Fruit fly (Drosophila melanogaster): ENCODE measurements around the gene nes.

The nes gene

dm6 chr3L:19270542-19270941 lies 10.1 kb upstream of the nes start, which contains the start of gene CG14088:
Gene CG14088 (minus strand): TSS chr3L:19270642.
- TF ChIP-seq EcR (GFP tag; optimal IDR thresholded peaks at IDR 0.05): no peak
- TF ChIP-seq pan (optimal IDR thresholded peaks at IDR 0.05): no peak
- no peak for TF ChIP-seq usp (GFP tag; optimal IDR thresholded peaks at IDR 0.05)
- no peak for TF ChIP-seq Dll (optimal IDR thresholded peaks at IDR 0.05)
- no peak for TF ChIP-seq psq (optimal IDR thresholded peaks at IDR 0.05)
- no peak for TF ChIP-seq CG8478 (optimal IDR thresholded peaks at IDR 0.05)

DNA sequence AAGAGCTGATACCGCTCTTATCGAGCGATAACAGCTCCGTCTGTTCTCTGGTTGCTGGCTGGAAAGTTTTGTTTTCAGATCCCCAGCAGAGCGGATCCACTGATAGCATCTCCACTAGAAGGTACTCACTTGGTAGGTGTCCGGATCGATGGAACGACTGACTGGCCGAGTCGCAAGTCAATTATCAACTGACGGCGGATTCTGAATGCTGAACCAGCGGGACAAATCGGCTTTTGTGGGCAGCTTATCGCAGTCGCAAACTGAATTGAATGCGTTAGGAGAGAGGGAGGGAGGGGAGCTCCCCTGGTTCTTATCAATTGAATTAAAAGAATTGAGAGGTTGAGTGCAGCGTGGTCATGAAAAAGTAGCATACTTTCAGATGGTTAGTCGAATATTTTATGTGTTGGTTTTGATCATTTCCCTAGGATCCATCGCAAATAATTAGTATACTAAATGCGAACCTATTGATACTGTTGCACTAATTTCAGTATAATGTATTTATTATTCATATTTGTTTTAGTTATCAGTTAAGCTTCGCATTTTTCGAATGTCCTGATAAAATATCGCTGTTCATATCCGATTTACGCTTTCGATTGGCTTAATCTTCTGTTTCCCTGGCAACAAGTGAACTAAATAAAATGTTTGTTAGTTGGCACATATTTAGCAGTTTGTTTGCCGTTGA lies 8.4 kb upstream of the nes start, which contains the start of the genes Aldh7A1 and CG14085:
Gene Aldh7A1, minus strand, starts transcription at position 194 of the 682 bp plus-strand sequence.
Gene CG14085, plus strand, starts transcription at position 632 of the 682 bp plus-strand sequence.
- no peak for TF ChIP-seq CG8478 (optimal IDR thresholded peaks at IDR 0.05)

dm6 chr3L:19265761-19266160 lies 5.3 kb upstream of the nes start, which contains the start of gene CG45081:
Gene CG45081 (plus strand): TSS chr3L:19266061.
- TF ChIP-seq CG8478 (optimal IDR thresholded peaks at IDR 0.05): no peak
- no peak for TF ChIP-seq usp (GFP tag; optimal IDR thresholded peaks at IDR 0.05)
- TF ChIP-seq Dll (optimal IDR thresholded peaks at IDR 0.05): no peak
- no peak for TF ChIP-seq pan (optimal IDR thresholded peaks at IDR 0.05)

DNA sequence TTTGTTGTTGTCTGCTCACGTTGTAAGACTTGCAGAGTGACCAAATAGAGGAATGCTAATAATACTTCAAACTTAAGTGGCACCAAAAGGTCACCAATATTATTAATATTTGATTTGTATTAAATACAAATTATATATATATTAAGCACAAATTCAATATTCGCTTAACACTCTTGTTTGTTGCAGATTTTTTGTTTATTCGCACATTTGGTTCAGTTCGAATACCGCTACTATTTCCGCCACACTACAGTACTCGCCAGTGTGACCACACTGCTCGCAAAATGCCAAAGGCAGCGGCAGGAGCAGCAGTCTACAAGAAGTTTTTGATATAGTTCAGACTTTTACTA lies 3.6 kb upstream of the nes start, which contains the start of gene Max:
Gene Max, minus strand, starts transcription at position 44 of the 347 bp plus-strand sequence.
- TF ChIP-seq EcR (GFP tag; optimal IDR thresholded peaks at IDR 0.05) (no peak), CG8478 (optimal IDR thresholded peaks at IDR 0.05) (no peak), Dll (optimal IDR thresholded peaks at IDR 0.05) (no peak), usp (GFP tag; optimal IDR thresholded peaks at IDR 0.05) (no peak), psq (optimal IDR thresholded peaks at IDR 0.05) (no peak), pan (optimal IDR thresholded peaks at IDR 0.05) (no peak)

DNA sequence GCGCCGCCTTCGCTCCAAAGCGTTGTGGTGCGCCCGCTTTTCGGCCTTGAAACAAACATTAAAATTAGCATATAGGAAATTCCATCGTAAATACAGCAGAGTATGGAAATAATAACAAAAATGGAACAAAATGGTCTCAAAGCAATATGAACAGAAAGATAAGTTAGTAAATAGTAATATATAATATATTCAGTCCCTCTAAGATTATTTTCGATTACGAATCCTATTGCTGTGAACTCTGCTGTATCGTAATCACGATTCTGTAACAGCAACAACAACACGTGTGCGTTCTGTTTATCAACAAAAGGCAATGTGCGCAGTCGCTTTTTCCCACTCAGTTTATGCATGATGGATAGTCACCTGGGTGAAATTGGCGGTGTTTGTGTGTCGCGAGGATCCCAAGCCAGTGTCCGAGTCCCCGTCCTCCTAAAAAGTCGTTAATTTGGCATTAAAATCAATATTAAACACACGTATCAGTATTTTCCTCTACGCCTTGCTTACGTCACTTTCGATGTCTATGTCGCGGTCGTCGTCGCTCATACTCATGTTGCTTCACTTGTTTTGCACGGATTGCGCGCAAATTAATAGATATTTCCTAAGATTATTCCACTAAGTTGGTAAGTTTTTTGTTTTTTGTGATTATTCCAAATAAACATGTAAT lies 3.1 kb upstream of the nes start, which contains the start of the genes CG42374 and Mettl5:
Gene CG42374, plus strand, starts transcription at position 287 of the 661 bp plus-strand sequence.
Gene Mettl5, plus strand, starts transcription at position 287 of the 661 bp plus-strand sequence.
- no peak for TF ChIP-seq CG8478 (optimal IDR thresholded peaks at IDR 0.05)
- TF ChIP-seq pan (optimal IDR thresholded peaks at IDR 0.05): no peak
- TF ChIP-seq Dll (optimal IDR thresholded peaks at IDR 0.05): no peak
- TF ChIP-seq usp (GFP tag; optimal IDR thresholded peaks at IDR 0.05): no peak
- TF ChIP-seq psq (optimal IDR thresholded peaks at IDR 0.05): no peak
- TF ChIP-seq EcR (GFP tag; optimal IDR thresholded peaks at IDR 0.05): no peak

- no peak for TF ChIP-seq pan (optimal IDR thresholded peaks at IDR 0.05)
- TF ChIP-seq usp (GFP tag; optimal IDR thresholded peaks at IDR 0.05): no peak
- TF ChIP-seq Dll (optimal IDR thresholded peaks at IDR 0.05): no peak
These were observed 1.2 kb upstream of the nes start for dm6 chr3L:19261720-19262119.

DNA sequence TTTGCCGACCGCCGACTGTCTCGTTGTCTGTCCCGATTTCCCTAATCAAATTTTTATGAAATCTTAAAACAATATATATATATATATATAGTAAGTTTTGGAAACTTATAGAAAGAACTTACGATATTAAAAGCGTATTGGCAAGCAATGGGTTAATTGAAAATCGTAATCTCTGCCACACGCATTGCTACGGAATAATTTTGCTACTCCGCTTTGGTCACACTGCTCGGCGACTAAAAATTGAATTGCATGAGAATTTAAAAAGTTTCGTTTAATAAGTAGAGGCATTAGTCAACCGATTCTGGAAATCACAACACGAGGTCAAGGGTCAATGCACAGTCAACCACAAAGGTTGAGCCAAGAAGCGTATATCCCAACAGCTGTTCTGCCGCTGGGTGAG lies 734 bp upstream of the nes start, which contains the start of gene Bet1:
Gene Bet1, plus strand, starts transcription at position 182 of the 400 bp plus-strand sequence.
- TF ChIP-seq CG8478 (optimal IDR thresholded peaks at IDR 0.05): no peak
- TF ChIP-seq pan (optimal IDR thresholded peaks at IDR 0.05): no peak
- TF ChIP-seq usp (GFP tag; optimal IDR thresholded peaks at IDR 0.05): no peak
- no peak for TF ChIP-seq Dll (optimal IDR thresholded peaks at IDR 0.05)
- no peak for TF ChIP-seq EcR (GFP tag; optimal IDR thresholded peaks at IDR 0.05)
- TF ChIP-seq psq (optimal IDR thresholded peaks at IDR 0.05): no peak

dm6 chr3L:19258199-19258598 lies 2.3 kb downstream of the nes start:
- TF ChIP-seq CG8478 (optimal IDR thresholded peaks at IDR 0.05) (no peak), Dll (optimal IDR thresholded peaks at IDR 0.05) (no peak), usp (GFP tag; optimal IDR thresholded peaks at IDR 0.05) (no peak), psq (optimal IDR thresholded peaks at IDR 0.05) (no peak), pan (optimal IDR thresholded peaks at IDR 0.05) (no peak), EcR (GFP tag; optimal IDR thresholded peaks at IDR 0.05) (no peak)

dm6 chr3L:19254715-19255428 lies 5.6 kb downstream of the nes start, which contains the start of the genes mRpL21 and rept:
Gene mRpL21 (minus strand): TSS chr3L:19255061.
Gene rept (plus strand): TSS chr3L:19255340.
- TF ChIP-seq usp (GFP tag; optimal IDR thresholded peaks at IDR 0.05) (no peak), Dll (optimal IDR thresholded peaks at IDR 0.05) (no peak), pan (optimal IDR thresholded peaks at IDR 0.05) (no peak), psq (optimal IDR thresholded peaks at IDR 0.05) (no peak), CG8478 (optimal IDR thresholded peaks at IDR 0.05) (no peak), EcR (GFP tag; optimal IDR thresholded peaks at IDR 0.05) (no peak)

dm6 chr3L:19251643-19252042 lies 8.8 kb downstream of the nes start:
- no peak for TF ChIP-seq Dll (optimal IDR thresholded peaks at IDR 0.05)

dm6 chr3L:19237780-19238179 lies 22.7 kb downstream of the nes start:
- TF ChIP-seq CG8478 (optimal IDR thresholded peaks at IDR 0.05) (no peak), Dll (optimal IDR thresholded peaks at IDR 0.05) (no peak), pan (optimal IDR thresholded peaks at IDR 0.05) (no peak), EcR (GFP tag; optimal IDR thresholded peaks at IDR 0.05) (no peak), psq (optimal IDR thresholded peaks at IDR 0.05) (no peak), usp (GFP tag; optimal IDR thresholded peaks at IDR 0.05) (no peak)

DNA sequence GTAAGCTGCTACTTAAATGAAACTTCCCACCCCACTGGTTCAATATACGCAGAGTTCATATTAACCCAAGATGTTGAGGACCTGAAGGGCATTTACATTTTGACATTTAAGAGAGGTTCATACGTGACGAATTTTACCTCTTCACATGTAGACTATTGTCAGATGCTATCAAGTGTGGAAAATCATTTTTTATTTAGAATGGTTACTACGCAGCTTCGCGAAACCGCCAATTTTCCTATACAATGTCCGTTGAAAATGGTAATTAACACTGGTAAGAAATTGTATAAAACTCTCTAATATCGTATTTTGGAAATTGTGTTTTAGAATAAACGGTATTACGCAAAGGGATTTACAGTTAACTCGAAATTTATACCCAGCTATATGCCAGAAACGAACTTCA lies 23.9 kb downstream of the nes start:
- TF ChIP-seq CG8478 (optimal IDR thresholded peaks at IDR 0.05) (no peak), psq (optimal IDR thresholded peaks at IDR 0.05) (no peak), Dll (optimal IDR thresholded peaks at IDR 0.05) (no peak), usp (GFP tag; optimal IDR thresholded peaks at IDR 0.05) (no peak), EcR (GFP tag; optimal IDR thresholded peaks at IDR 0.05) (no peak), pan (optimal IDR thresholded peaks at IDR 0.05) (no peak)
